Worm (Caenorhabditis elegans): ENCODE results near the gene ora-1.
A peak's percentile ranks its signal among the peaks of the same experiment; 100 is the strongest.

Gene ora-1

ce11 chrIV:8016694-8017093 lies 39.0 kb downstream of the ora-1 start, which contains the start of gene elpc-4:
TSS of gene elpc-4 (plus strand) at chrIV:8016994.
- TF ChIP-seq ceh-48 (tag; optimal IDR thresholded peaks at IDR 0.05) (no peak), nhr-232 (tag; optimal IDR thresholded peaks at IDR 0.05) (no peak), F13H6.1 (tag; optimal IDR thresholded peaks at IDR 0.05) (no peak), fkh-6 (tag; optimal IDR thresholded peaks at IDR 0.05) (no peak), nfya-1 (tag; optimal IDR thresholded peaks at IDR 0.05) (no peak), mec-3 (tag; optimal IDR thresholded peaks at IDR 0.05; ENCODE audit: borderline replicate concordance) (no peak), madf-2 (tag; optimal IDR thresholded peaks at IDR 0.05) (no peak), C08G9.2 (tag; optimal IDR thresholded peaks at IDR 0.05) (no peak), gmeb-2 (tag; optimal IDR thresholded peaks at IDR 0.05) (no peak), nhr-11 (tag; optimal IDR thresholded peaks at IDR 0.05) (no peak), ceh-2 (tag; optimal IDR thresholded peaks at IDR 0.05) (no peak), ceh-31 (tag; optimal IDR thresholded peaks at IDR 0.05) (no peak), ahr-1 (tag; optimal IDR thresholded peaks at IDR 0.05) (no peak), ceh-6 (GFP tag; optimal IDR thresholded peaks at IDR 0.05) (no peak), tbx-7 (tag; optimal IDR thresholded peaks at IDR 0.05) (no peak), ref-2 (tag; optimal IDR thresholded peaks at IDR 0.05) (no peak), sox-2 (GFP tag; IDR thresholded peaks at IDR 0.05) (no peak), ttx-3 (tag; optimal IDR thresholded peaks at IDR 0.05) (no peak), hlh-30 (tag; optimal IDR thresholded peaks at IDR 0.05; ENCODE audit: insufficient read depth) (no peak), syd-9 (tag; optimal IDR thresholded peaks at IDR 0.05) (no peak)

ce11 chrIV:8019772-8020496 lies 42.2 kb downstream of the ora-1 start, which contains the start of gene dnc-4:
TSS of gene dnc-4 (minus strand) at chrIV:8019808.
- TF ChIP-seq elt-2 (tag; optimal IDR thresholded peaks at IDR 0.05) (peak; percentile 11), unc-55 (GFP tag; optimal IDR thresholded peaks at IDR 0.05) (peak; percentile 5), ceh-2 (tag; optimal IDR thresholded peaks at IDR 0.05) (peak; percentile 47), ceh-31 (tag; optimal IDR thresholded peaks at IDR 0.05) (peak; percentile 63), fax-1 (tag; optimal IDR thresholded peaks at IDR 0.05) (peak; percentile 14), ets-4 (tag; optimal IDR thresholded peaks at IDR 0.05) (peak; percentile 49), zip-5 (tag; optimal IDR thresholded peaks at IDR 0.05) (no peak), hlh-8 (tag; optimal IDR thresholded peaks at IDR 0.05) (peak; percentile 24), unc-42 (tag; optimal IDR thresholded peaks at IDR 0.05) (peak; percentile 32), gmeb-2 (tag; optimal IDR thresholded peaks at IDR 0.05) (no peak)

- no peak for TF ChIP-seq sox-4 (tag; optimal IDR thresholded peaks at IDR 0.05)
- no peak for TF ChIP-seq K09A11.1 (tag; optimal IDR thresholded peaks at IDR 0.05; ENCODE audit: insufficient read depth)
- TF ChIP-seq lin-11 (tag; optimal IDR thresholded peaks at IDR 0.05), result no peak
- no peak for TF ChIP-seq Y22D7AL.16 (tag; optimal IDR thresholded peaks at IDR 0.05)
- TF ChIP-seq pha-4 (tag; optimal IDR thresholded peaks at IDR 0.05), result no peak
- no peak for TF ChIP-seq ceh-18 (tag; optimal IDR thresholded peaks at IDR 0.05)
- no peak for TF ChIP-seq pax-1 (tag; optimal IDR thresholded peaks at IDR 0.05)
- no peak for TF ChIP-seq dmd-4 (tag; optimal IDR thresholded peaks at IDR 0.05; ENCODE audit: borderline replicate concordance)
- no peak for TF ChIP-seq ceh-14 (tag; optimal IDR thresholded peaks at IDR 0.05)
- no peak for TF ChIP-seq sdc-2 (tag; optimal IDR thresholded peaks at IDR 0.05)
- no peak for TF ChIP-seq T23F11.4 (GFP tag; optimal IDR thresholded peaks at IDR 0.05)
- no peak for TF ChIP-seq ceh-45 (GFP tag; IDR thresholded peaks at IDR 0.05)
- TF ChIP-seq pag-3 (tag; optimal IDR thresholded peaks at IDR 0.05; ENCODE audit: borderline replicate concordance), result no peak
Observed at ce11 chrIV:8022035-8022673, 44.5 kb downstream of the ora-1 start, which contains the start of gene C26B2.2. TSS of gene C26B2.2 (minus strand) at chrIV:8022122.
